Worm (Caenorhabditis elegans) whole organism, midembryonic: ENCODE measurements around the gene srw-23.

Experiments used
- cog-1 ChIP-seq: sonication (generic microtip); optimal IDR thresholded peaks from 2 replicates; lab custom pipeline; 2016; ENCODE audit warnings: missing genetic modification characterization, missing compliant biosample characterization
- flt-1 ChIP-seq: fragments of 200-800 bp; sonication (Bioruptor generic); IDR thresholded peaks from 2 replicates; pipeline ENCODE4 v1.3.6; 2022; ENCODE audit warnings: missing genetic modification characterization, missing compliant biosample characterization
- klf-2 ChIP-seq: fragments of 200-800 bp; sonication (Bioruptor generic); conservative IDR thresholded peaks from 2 replicates; pipeline ENCODE4 v1.3.6; 2022; ENCODE audit warnings: missing genetic modification reagents, missing genetic modification characterization, missing compliant biosample characterization
- tab-1 ChIP-seq: fragments of 200-800 bp; sonication (Bioruptor generic); IDR thresholded peaks from 2 replicates; pipeline ENCODE4 v1.3.6; 2022; ENCODE audit warnings: missing genetic modification characterization, missing compliant biosample characterization

- TF ChIP-seq cog-1 (tag; lab: Kevin White, UChicago) (no peak), tab-1 (GFP tag; lab: Robert Waterston, UW) (no peak), flt-1 (GFP tag; lab: Robert Waterston, UW) (no peak), klf-2 (GFP tag; lab: Robert Waterston, UW) (no peak)
Measured at ce11 chrV:16873642-16874041, at the start of gene srw-23.
